Fruit fly (Drosophila melanogaster) whole organism, pupa: ENCODE data around the gene CG46042.

Source experiments
- CG10348 ChIP-seq: fragments of 200-800 bp; sonication (Bioruptor generic); IDR thresholded peaks from 2 replicates; pipeline ENCODE4 v1.3.6; 2022; ENCODE audit warnings: missing biosample characterization, missing genetic modification characterization
- CG12605 ChIP-seq: fragments of 200-800 bp; sonication (Bioruptor generic); IDR thresholded peaks from 2 replicates; pipeline ENCODE4 v1.3.6; 2022; ENCODE audit warnings: missing biosample characterization, missing genetic modification characterization
- CG13204 ChIP-seq: fragments of 200-800 bp; sonication (Bioruptor generic); optimal IDR thresholded peaks from 2 replicates; lab custom pipeline; 2018; ENCODE audit warnings: missing biosample characterization, mild to moderate bottlenecking, missing genetic modification characterization, moderate library complexity
- CG14655 ChIP-seq: fragments of 200-800 bp; sonication (Bioruptor generic); optimal IDR thresholded peaks from 3 replicates; lab custom pipeline; 2017; ENCODE audit warnings: mild to moderate bottlenecking, missing biosample characterization, missing genetic modification reagents, missing genetic modification characterization
- CG34367 ChIP-seq: fragments of 200-800 bp; sonication (Bioruptor generic); optimal IDR thresholded peaks from 2 replicates; lab custom pipeline; 2018; ENCODE audit warnings: missing biosample characterization, mild to moderate bottlenecking, missing genetic modification characterization
- CG4496 ChIP-seq: fragments of 200-800 bp; sonication (Bioruptor generic); IDR thresholded peaks from 3 replicates; pipeline ENCODE4 v1.3.6; 2022; ENCODE audit warnings: missing biosample characterization, missing genetic modification characterization
- CG8301 ChIP-seq: fragments of 200-800 bp; sonication (Bioruptor generic); optimal IDR thresholded peaks from 2 replicates; lab custom pipeline; 2018; ENCODE audit warnings: missing biosample characterization, mild to moderate bottlenecking, missing genetic modification characterization
- EcR ChIP-seq: fragments of 200-800 bp; sonication (Bioruptor generic); optimal IDR thresholded peaks from 3 replicates; lab custom pipeline; 2019; ENCODE audit warnings: missing biosample characterization, missing genetic modification characterization, mild to moderate bottlenecking, moderate library complexity, missing genetic modification reagents
- Ets98B ChIP-seq: fragments of 200-800 bp; sonication (Bioruptor generic); IDR thresholded peaks from 2 replicates; pipeline ENCODE4 v1.3.6; 2022; ENCODE audit warnings: missing biosample characterization, missing genetic modification characterization
- Pif1B ChIP-seq: fragments of 200-800 bp; sonication (Bioruptor generic); optimal IDR thresholded peaks from 3 replicates; lab custom pipeline; 2016; ENCODE audit warnings: missing biosample characterization, missing genetic modification characterization
- Snoo ChIP-seq: fragments of 200-800 bp; sonication (Bioruptor generic); optimal IDR thresholded peaks from 3 replicates; lab custom pipeline; 2017; ENCODE audit warnings: missing biosample characterization, mild to moderate bottlenecking, missing genetic modification characterization, inconsistent platforms

DNA sequence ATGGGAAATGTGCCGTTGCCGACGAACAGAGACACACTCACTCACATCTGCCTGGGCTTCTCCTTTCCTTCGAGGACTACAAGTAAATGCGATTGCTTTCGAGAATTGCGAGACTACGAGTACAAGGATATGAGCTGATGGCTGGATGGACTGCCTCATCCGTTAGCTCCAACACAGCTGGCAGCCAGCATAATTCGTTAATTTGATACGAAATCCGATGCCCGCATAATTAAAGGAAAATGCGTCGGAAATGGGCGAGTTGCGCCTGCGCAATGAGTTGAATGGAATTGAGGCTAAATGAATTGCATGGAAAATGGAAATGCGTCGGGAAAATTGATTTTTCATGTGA lies 6.5 kb downstream of the CG46042 start:
- TF ChIP-seq CG4496 (GFP tag; lab: Robert Waterston, UW) = no peak
- TF ChIP-seq CG12605 (GFP tag; lab: Robert Waterston, UW) = no peak
- TF ChIP-seq CG8301 (tag; lab: Kevin White, UChicago) = no peak
- no peak for TF ChIP-seq EcR (GFP tag; lab: Kevin White, UChicago)
- no peak for TF ChIP-seq CG34367 (tag; lab: Kevin White, UChicago)
- TF ChIP-seq Snoo (tag; lab: Kevin White, UChicago) = no peak
- no peak for TF ChIP-seq Pif1B
- no peak for TF ChIP-seq CG14655
- no peak for TF ChIP-seq Ets98B (GFP tag; lab: Robert Waterston, UW)
- TF ChIP-seq CG13204 (GFP tag; lab: Kevin White, UChicago) = no peak
- TF ChIP-seq CG10348 (GFP tag; lab: Robert Waterston, UW) = no peak
